Fruit fly (Drosophila melanogaster) whole organism, embryonic: ENCODE measurements around the gene cert.

Source experiments
- CG10366 ChIP-seq: fragments of 200-800 bp; sonication (Bioruptor generic); IDR thresholded peaks from 2 replicates; pipeline ENCODE4 v1.3.6; 2022; ENCODE audit warnings: missing biosample characterization, missing genetic modification characterization
- Dek ChIP-seq: fragments of 200-800 bp; sonication (Bioruptor generic); optimal IDR thresholded peaks from 3 replicates; lab custom pipeline; 2019; ENCODE audit warnings: missing biosample characterization, mild to moderate bottlenecking, missing genetic modification characterization, moderate library complexity
- oc ChIP-seq: fragments of 200-800 bp; sonication (Bioruptor generic); optimal IDR thresholded peaks from 2 replicates; lab custom pipeline; 2018; ENCODE audit warnings: missing biosample characterization, mild to moderate bottlenecking, missing genetic modification characterization, moderate library complexity
- pan ChIP-seq, 4 experiments: fragments of >200 bp in 3 of 4; fragments of 200-800 bp in 1 of 4; sonication (Bioruptor generic) in 1 of 4; optimal IDR thresholded peaks in 3 of 4; IDR thresholded peaks in 1 of 4; 2 replicates each; pipeline versions ENCODE4 v1.3.6 to Lab custom; 2017 to 2022; ENCODE audit warnings: missing biosample characterization in 2 of 4, missing genetic modification characterization in 2 of 4, mixed read lengths in 1 of 4
- stc ChIP-seq: fragments of 200-800 bp; sonication (Bioruptor generic); IDR thresholded peaks from 2 replicates; pipeline ENCODE4 v1.3.6; 2022; ENCODE audit warnings: missing biosample characterization, missing genetic modification characterization

dm6 chr3L:8288396-8288795, 1.3 kb downstream of the cert start:
- TF ChIP-seq CG10366 (GFP tag; lab: Robert Waterston, UW) (peak; percentile 27; the same call in 1 of the 2 replicates), stc (GFP tag; lab: Robert Waterston, UW) (no peak), oc (no peak), Dek (peak; percentile 3), pan (optimal IDR thresholded peaks at IDR 0.05; lab: Kevin White, UChicago) (no peak), pan (GFP tag; optimal IDR thresholded peaks at IDR 0.05 in 1 of 2, IDR thresholded peaks at IDR 0.05 in 1 of 2) (no peak)
